Fruit fly (Drosophila melanogaster) whole organism, embryonic: ENCODE measurements around the gene Elp6.

ENCODE experiments used
- Aef1 ChIP-seq: fragments of 200-800 bp; sonication (Bioruptor generic); IDR thresholded peaks from 3 replicates; pipeline ENCODE4 v1.3.6; 2022; ENCODE audit warnings: missing biosample characterization, missing genetic modification characterization
- CG10321 ChIP-seq: fragments of 200-800 bp; sonication (Bioruptor generic); IDR thresholded peaks from 2 replicates; pipeline ENCODE4 v1.3.6; 2022; ENCODE audit warnings: missing biosample characterization, missing genetic modification characterization
- CG6272 ChIP-seq: fragments of 200-800 bp; sonication (Bioruptor generic); IDR thresholded peaks from 2 replicates; pipeline ENCODE4 v1.3.6; 2022; ENCODE audit warnings: missing biosample characterization, missing genetic modification characterization
- ara ChIP-seq: fragments of 200-800 bp; sonication (Bioruptor generic); IDR thresholded peaks from 2 replicates; pipeline ENCODE4 v1.3.6; 2022; ENCODE audit warnings: missing biosample characterization, missing genetic modification characterization
- ftz-f1 ChIP-seq: fragments of 200-800 bp; sonication (Bioruptor generic); optimal IDR thresholded peaks from 2 replicates; lab custom pipeline; 2016; ENCODE audit warnings: missing biosample characterization, missing genetic modification characterization
- gro ChIP-seq: fragments of 200-800 bp; sonication (Bioruptor generic); optimal IDR thresholded peaks from 2 replicates; lab custom pipeline; 2016; ENCODE audit warnings: missing biosample characterization, missing genetic modification characterization
- zen ChIP-seq: fragments of 200-800 bp; sonication (Bioruptor generic); optimal IDR thresholded peaks from 3 replicates; lab custom pipeline; 2018; ENCODE audit warnings: missing biosample characterization, mild to moderate bottlenecking, missing genetic modification characterization, moderate library complexity

- TF ChIP-seq zen (tag; lab: Kevin White, UChicago) (no peak), CG10321 (no peak), CG6272 (GFP tag; lab: Robert Waterston, UW) (no peak), gro (GFP tag; lab: Kevin White, UChicago) (no peak), Aef1 (no peak), ftz-f1 (GFP tag; lab: Kevin White, UChicago) (no peak), ara (GFP tag; lab: Robert Waterston, UW) (no peak)
Measured at dm6 chr3R:13412704-13413103, 46.0 kb upstream of the Elp6 start.
